Fruit fly (Drosophila melanogaster): ENCODE results near the gene CG7573.

The CG7573 gene

dm6 chr3L:11345536-11345935 is 34.0 kb downstream of the CG7573 start:
- no peak for TF ChIP-seq rn (GFP tag; IDR thresholded peaks at IDR 0.05)
- TF ChIP-seq CG8159 (tag; optimal IDR thresholded peaks at IDR 0.05) = no peak
- TF ChIP-seq CG9948 (tag; optimal IDR thresholded peaks at IDR 0.05) = no peak
- TF ChIP-seq CG8301 (tag; optimal IDR thresholded peaks at IDR 0.05) = no peak

dm6 chr3L:11346980-11347379 is 35.4 kb downstream of the CG7573 start:
- TF ChIP-seq Ets98B (GFP tag; IDR thresholded peaks at IDR 0.05) (0 out of 2 replicates have a peak, but pooled peaks have one; percentile 21), CG14655 (GFP tag; optimal IDR thresholded peaks at IDR 0.05) (peak; percentile 9), CG8301 (tag; optimal IDR thresholded peaks at IDR 0.05) (peak; percentile 9), gl (tag; optimal IDR thresholded peaks at IDR 0.05) (no peak)

DNA sequence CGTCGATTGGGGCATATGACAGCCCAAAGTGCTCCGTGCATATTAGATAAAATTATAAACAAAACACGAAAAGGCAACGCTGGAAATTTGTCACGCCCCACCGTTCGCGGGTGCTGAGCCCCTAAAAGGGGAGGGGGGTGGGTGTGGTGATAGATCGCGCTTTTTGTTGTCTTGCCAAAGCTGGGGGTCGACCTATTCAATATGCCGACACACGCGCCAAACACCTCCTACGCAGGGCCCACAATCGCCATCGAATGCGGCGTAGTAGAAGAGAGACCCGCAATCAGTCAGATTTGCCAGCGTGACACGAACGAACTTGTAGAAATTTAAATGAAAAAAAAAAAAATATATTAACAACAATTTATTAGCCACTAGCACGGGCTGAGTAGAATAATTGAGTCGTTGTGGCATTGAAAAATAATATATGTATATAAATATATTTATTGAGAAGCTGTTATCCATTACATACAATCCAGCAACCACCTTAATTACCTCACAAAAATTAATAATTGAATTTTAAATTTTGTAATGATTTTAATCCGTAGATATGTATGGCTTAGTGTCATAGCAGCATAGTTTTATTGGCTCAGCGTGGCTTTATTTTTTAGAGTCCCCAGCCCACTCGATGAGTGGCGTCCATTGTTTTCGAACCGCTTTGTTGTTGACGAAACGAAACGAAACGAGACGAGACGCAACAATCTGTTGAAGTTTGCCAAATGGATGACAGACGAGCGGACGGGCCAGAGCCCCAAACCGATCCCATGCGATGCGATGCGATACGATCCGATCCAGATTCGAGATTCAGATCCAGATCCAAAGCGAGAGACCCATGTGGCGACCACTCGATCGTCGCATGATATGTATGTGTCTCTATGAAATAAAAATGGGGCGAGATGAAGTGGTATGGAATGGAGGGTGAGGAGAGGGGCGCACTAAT is 37.7 kb downstream of the CG7573 start:
- TF ChIP-seq Pif1A (GFP tag; optimal IDR thresholded peaks at IDR 0.05) (peak; percentile 57), Pif1B (GFP tag; optimal IDR thresholded peaks at IDR 0.05) (peak; percentile 68), CG17806 (tag; optimal IDR thresholded peaks at IDR 0.05) (peak; percentile 98), CG8159 (tag; optimal IDR thresholded peaks at IDR 0.05) (peak; percentile 92), Snoo (tag; optimal IDR thresholded peaks at IDR 0.05) (peak; percentile 89), CG34367 (tag; optimal IDR thresholded peaks at IDR 0.05) (peak; percentile 92), EcR (GFP tag; optimal IDR thresholded peaks at IDR 0.05) (peak; percentile 41), CG4496 (GFP tag; IDR thresholded peaks at IDR 0.05) (peak; percentile 88), CG8301 (tag; optimal IDR thresholded peaks at IDR 0.05) (peak; percentile 88), CG9948 (tag; optimal IDR thresholded peaks at IDR 0.05) (peak; percentile 94), CG13204 (GFP tag; optimal IDR thresholded peaks at IDR 0.05) (peak; percentile 73), CG15710 (tag; optimal IDR thresholded peaks at IDR 0.05) (peak; percentile 95), Ets98B (GFP tag; IDR thresholded peaks at IDR 0.05) (peak; percentile 92), CG14655 (GFP tag; optimal IDR thresholded peaks at IDR 0.05) (peak; percentile 89), D1 (tag; optimal IDR thresholded peaks at IDR 0.05) (peak; percentile 94), CG32121 (GFP tag; IDR thresholded peaks at IDR 0.05) (peak; percentile 91), fd96Ca (GFP tag; IDR thresholded peaks at IDR 0.05) (peak; percentile 85), rn (GFP tag; IDR thresholded peaks at IDR 0.05) (peak; percentile 77), gl (tag; optimal IDR thresholded peaks at IDR 0.05) (peak; percentile 54), CG12605 (GFP tag; IDR thresholded peaks at IDR 0.05) (peak; percentile 88), CG10348 (GFP tag; IDR thresholded peaks at IDR 0.05) (peak; percentile 77)

DNA sequence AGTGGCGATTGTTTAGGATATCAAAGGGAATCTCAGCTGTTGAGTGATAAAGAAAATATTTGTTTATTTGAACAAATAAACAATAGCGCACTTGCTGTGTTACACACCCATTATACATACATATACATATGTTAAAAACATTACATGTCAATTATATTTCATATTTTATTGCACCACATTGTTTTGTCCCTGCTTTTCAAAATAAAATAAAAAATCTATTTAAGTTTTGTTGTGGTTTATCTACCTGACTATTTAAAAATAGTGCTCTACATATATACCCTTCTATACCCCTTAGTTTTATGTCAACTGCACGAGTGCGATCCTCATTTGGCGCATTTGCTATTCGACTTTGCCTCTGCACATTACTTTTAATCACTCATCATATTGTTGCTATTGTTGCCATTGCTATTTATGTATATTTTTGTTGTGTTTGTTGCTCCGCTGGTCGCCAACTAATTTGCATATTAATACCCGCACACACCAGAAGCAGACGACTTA is 38.4 kb downstream of the CG7573 start:
- TF ChIP-seq Snoo (tag; optimal IDR thresholded peaks at IDR 0.05) = no peak
- TF ChIP-seq CG9948 (tag; optimal IDR thresholded peaks at IDR 0.05) = peak; percentile 96
- TF ChIP-seq CG8159 (tag; optimal IDR thresholded peaks at IDR 0.05) = peak; percentile 85
- TF ChIP-seq rn (GFP tag; IDR thresholded peaks at IDR 0.05) = peak; percentile 83
- TF ChIP-seq CG34367 (tag; optimal IDR thresholded peaks at IDR 0.05) = peak; percentile 81
- peak; percentile 54 for TF ChIP-seq gl (tag; optimal IDR thresholded peaks at IDR 0.05)
- TF ChIP-seq EcR (GFP tag; optimal IDR thresholded peaks at IDR 0.05) = no peak
- TF ChIP-seq CG15710 (tag; optimal IDR thresholded peaks at IDR 0.05) = peak; percentile 77
- TF ChIP-seq CG10348 (GFP tag; IDR thresholded peaks at IDR 0.05) = peak; percentile 90
- peak; percentile 97 for TF ChIP-seq CG14655 (GFP tag; optimal IDR thresholded peaks at IDR 0.05)
- TF ChIP-seq CG8301 (tag; optimal IDR thresholded peaks at IDR 0.05) = peak; percentile 98
- TF ChIP-seq Pif1B (GFP tag; optimal IDR thresholded peaks at IDR 0.05) = peak; percentile 90
- TF ChIP-seq CG17806 (tag; optimal IDR thresholded peaks at IDR 0.05) = peak; percentile 90
- TF ChIP-seq Ets98B (GFP tag; IDR thresholded peaks at IDR 0.05) = peak; percentile 85
- TF ChIP-seq CG12605 (GFP tag; IDR thresholded peaks at IDR 0.05) = peak; percentile 85
- peak; percentile 91 for TF ChIP-seq CG4496 (GFP tag; IDR thresholded peaks at IDR 0.05)
- peak; percentile 92 for TF ChIP-seq CG32121 (GFP tag; IDR thresholded peaks at IDR 0.05)
- TF ChIP-seq Pif1A (GFP tag; optimal IDR thresholded peaks at IDR 0.05) = peak; percentile 94
- peak; percentile 37; the same call in 1 of the 3 replicates for TF ChIP-seq fd96Ca (GFP tag; IDR thresholded peaks at IDR 0.05)
- no peak for TF ChIP-seq CG13204 (GFP tag; optimal IDR thresholded peaks at IDR 0.05)
- peak; percentile 82 for TF ChIP-seq D1 (tag; optimal IDR thresholded peaks at IDR 0.05)

DNA sequence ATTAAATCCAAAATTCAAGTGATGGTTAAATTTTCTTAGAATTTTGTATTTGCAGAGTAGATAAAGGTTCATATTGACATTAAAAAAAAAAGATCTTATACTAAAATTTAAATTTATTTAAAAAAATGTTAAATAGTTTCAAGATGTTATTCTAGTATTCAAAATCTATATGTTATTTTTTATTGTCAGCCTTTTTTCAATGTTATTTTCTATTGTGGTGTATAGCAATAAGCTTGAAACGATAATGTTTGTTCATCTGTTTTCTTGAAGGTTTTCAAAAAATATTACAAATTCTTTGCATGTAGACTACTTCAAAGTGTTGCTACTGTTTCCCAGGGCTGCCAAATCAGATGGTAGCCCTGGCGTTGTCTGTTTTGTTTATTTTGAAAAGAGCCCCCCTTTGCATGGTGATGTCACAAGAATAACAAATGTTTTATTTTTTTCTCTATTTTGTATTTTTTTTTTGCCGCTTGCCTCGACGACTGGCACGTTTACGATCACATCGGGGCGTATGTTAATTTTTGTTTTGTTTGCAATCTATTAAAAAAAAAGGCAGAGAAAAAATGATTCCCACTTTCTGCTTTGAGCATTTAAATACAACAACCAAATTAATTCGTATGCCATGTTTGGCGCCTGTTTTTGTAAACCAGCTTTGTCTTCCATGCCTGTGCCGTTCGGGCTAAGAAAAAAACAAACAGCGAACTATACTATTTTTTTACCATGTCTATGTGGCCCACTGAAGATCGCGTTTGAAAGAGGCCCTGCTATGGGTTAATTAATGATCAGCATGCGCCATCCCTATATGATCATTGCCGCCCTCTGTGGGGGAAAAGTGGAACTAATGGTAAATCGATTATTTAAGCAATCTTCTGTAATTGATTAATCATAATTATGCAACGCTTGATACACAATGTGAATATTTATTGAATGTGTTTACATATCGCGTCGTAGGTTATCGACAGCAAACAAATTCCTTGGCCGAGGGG is 39.4 kb downstream of the CG7573 start:
- TF ChIP-seq CG15710 (tag; optimal IDR thresholded peaks at IDR 0.05) = no peak
- TF ChIP-seq CG17806 (tag; optimal IDR thresholded peaks at IDR 0.05) = peak; percentile 25
- peak; percentile 55 for TF ChIP-seq Pif1B (GFP tag; optimal IDR thresholded peaks at IDR 0.05)
- TF ChIP-seq rn (GFP tag; IDR thresholded peaks at IDR 0.05) = no peak; the same call in 1 of the 2 replicates
- peak; percentile 92 for TF ChIP-seq CG12605 (GFP tag; IDR thresholded peaks at IDR 0.05)
- TF ChIP-seq EcR (GFP tag; optimal IDR thresholded peaks at IDR 0.05) = no peak
- no peak for TF ChIP-seq gl (tag; optimal IDR thresholded peaks at IDR 0.05)
- peak; percentile 91 for TF ChIP-seq CG4496 (GFP tag; IDR thresholded peaks at IDR 0.05)
- TF ChIP-seq fd96Ca (GFP tag; IDR thresholded peaks at IDR 0.05) = peak; percentile 88
- TF ChIP-seq Pif1A (GFP tag; optimal IDR thresholded peaks at IDR 0.05) = peak; percentile 70
- TF ChIP-seq CG13204 (GFP tag; optimal IDR thresholded peaks at IDR 0.05) = no peak
- peak; percentile 31 for TF ChIP-seq CG9948 (tag; optimal IDR thresholded peaks at IDR 0.05)
- peak; percentile 78 for TF ChIP-seq Ets98B (GFP tag; IDR thresholded peaks at IDR 0.05)
- TF ChIP-seq CG34367 (tag; optimal IDR thresholded peaks at IDR 0.05) = peak; percentile 2
- TF ChIP-seq CG10348 (GFP tag; IDR thresholded peaks at IDR 0.05) = no peak
- TF ChIP-seq CG14655 (GFP tag; optimal IDR thresholded peaks at IDR 0.05) = peak; percentile 62
- no peak for TF ChIP-seq Snoo (tag; optimal IDR thresholded peaks at IDR 0.05)
- TF ChIP-seq CG32121 (GFP tag; IDR thresholded peaks at IDR 0.05) = peak; percentile 79
- TF ChIP-seq CG8301 (tag; optimal IDR thresholded peaks at IDR 0.05) = peak; percentile 24
- TF ChIP-seq D1 (tag; optimal IDR thresholded peaks at IDR 0.05) = no peak
- peak; percentile 44 for TF ChIP-seq CG8159 (tag; optimal IDR thresholded peaks at IDR 0.05)
